Fruit fly (Drosophila melanogaster) whole organism, embryonic: ENCODE results near the gene Tmtc4.

Source experiments
- BEAF-32 ChIP-seq: fragments of 200-800 bp; sonication (Bioruptor generic); optimal IDR thresholded peaks from 3 replicates; lab custom pipeline; 2017; ENCODE audit warnings: missing biosample characterization, missing genetic modification characterization, mild to moderate bottlenecking, moderate library complexity, missing genetic modification reagents
- CG1024 ChIP-seq: fragments of 200-800 bp; sonication (Bioruptor generic); IDR thresholded peaks from 2 replicates; pipeline ENCODE4 v1.3.6; 2022; ENCODE audit warnings: missing biosample characterization, missing genetic modification characterization
- CG11456 ChIP-seq: fragments of 200-800 bp; sonication (Bioruptor generic); IDR thresholded peaks from 3 replicates; pipeline ENCODE4 v1.3.6; 2022; ENCODE audit warnings: missing biosample characterization, missing genetic modification characterization
- CG11504 ChIP-seq: fragments of 200-800 bp; sonication (Bioruptor generic); optimal IDR thresholded peaks from 3 replicates; lab custom pipeline; 2019; ENCODE audit warnings: missing biosample characterization, mild to moderate bottlenecking, missing genetic modification characterization, moderate library complexity
- CG12299 ChIP-seq: fragments of 200-800 bp; sonication (Bioruptor generic); optimal IDR thresholded peaks from 2 replicates; lab custom pipeline; 2018; ENCODE audit warnings: missing biosample characterization, mild to moderate bottlenecking, missing genetic modification characterization
- CG12391 ChIP-seq: fragments of 200-800 bp; sonication (Bioruptor generic); optimal IDR thresholded peaks from 3 replicates; lab custom pipeline; 2018; ENCODE audit warnings: missing biosample characterization, mild to moderate bottlenecking, missing genetic modification characterization, moderate library complexity
- CG13123 ChIP-seq: fragments of 200-800 bp; sonication (Bioruptor generic); optimal IDR thresholded peaks from 2 replicates; lab custom pipeline; 2016; ENCODE audit warnings: missing biosample characterization, missing genetic modification characterization
- CG15479 ChIP-seq: fragments of 200-800 bp; sonication (Bioruptor generic); optimal IDR thresholded peaks from 3 replicates; lab custom pipeline; 2019; ENCODE audit warnings: missing biosample characterization, mild to moderate bottlenecking, missing genetic modification characterization, moderate library complexity
- CG17186 ChIP-seq: fragments of 200-800 bp; sonication (Bioruptor generic); optimal IDR thresholded peaks from 3 replicates; lab custom pipeline; 2017; ENCODE audit warnings: missing biosample characterization, missing genetic modification reagents, missing genetic modification characterization
- CG17612 ChIP-seq: fragments of 200-800 bp; sonication (Bioruptor generic); IDR thresholded peaks from 2 replicates; pipeline ENCODE4 v1.3.6; 2022; ENCODE audit warnings: missing biosample characterization, missing genetic modification characterization
- CG18262 ChIP-seq: fragments of 200-800 bp; optimal IDR thresholded peaks from 3 replicates; lab custom pipeline; 2019; ENCODE audit warnings: missing biosample characterization, mild to moderate bottlenecking, missing genetic modification characterization, moderate library complexity
- CG2889 ChIP-seq: fragments of 200-800 bp; sonication (Bioruptor generic); IDR thresholded peaks from 3 replicates; pipeline ENCODE4 v1.3.6; 2022; ENCODE audit warnings: missing biosample characterization, missing genetic modification characterization
- CG33213 ChIP-seq: fragments of 200-800 bp; sonication (Bioruptor generic); optimal IDR thresholded peaks from 3 replicates; lab custom pipeline; 2016; ENCODE audit warnings: missing biosample characterization, missing genetic modification characterization
- CG33557 ChIP-seq: fragments of 200-800 bp; sonication (Bioruptor generic); optimal IDR thresholded peaks from 2 replicates; lab custom pipeline; 2019; ENCODE audit warnings: missing biosample characterization, mild to moderate bottlenecking, missing genetic modification characterization, moderate library complexity
- CG5245 ChIP-seq: fragments of 200-800 bp; sonication (Bioruptor generic); optimal IDR thresholded peaks from 3 replicates; lab custom pipeline; 2016; ENCODE audit warnings: missing biosample characterization, missing genetic modification characterization
- CG6175 ChIP-seq: fragments of 200-800 bp; sonication (Bioruptor generic); IDR thresholded peaks from 3 replicates; pipeline ENCODE4 v1.3.6; 2022; ENCODE audit warnings: missing biosample characterization, missing genetic modification characterization
- CG6813 ChIP-seq: fragments of 200-800 bp; sonication (Bioruptor generic); optimal IDR thresholded peaks from 2 replicates; lab custom pipeline; 2017; ENCODE audit warnings: missing biosample characterization, missing genetic modification characterization, mild to moderate bottlenecking, moderate library complexity, missing genetic modification reagents
- CG7745 ChIP-seq: fragments of 200-800 bp; sonication (Bioruptor generic); optimal IDR thresholded peaks from 2 replicates; lab custom pipeline; 2018; ENCODE audit warnings: missing biosample characterization, mild to moderate bottlenecking, missing genetic modification characterization, moderate library complexity
- CG7839 ChIP-seq: fragments of 200-800 bp; sonication (Bioruptor generic); optimal IDR thresholded peaks from 3 replicates; lab custom pipeline; 2018; ENCODE audit warnings: missing biosample characterization, mild to moderate bottlenecking, missing genetic modification characterization, moderate library complexity
- CG7987 ChIP-seq: fragments of 200-800 bp; sonication (Bioruptor generic); optimal IDR thresholded peaks from 2 replicates; lab custom pipeline; 2018; ENCODE audit warnings: missing biosample characterization, mild to moderate bottlenecking, missing genetic modification characterization, moderate library complexity
- CG9797 ChIP-seq: fragments of 200-800 bp; sonication (Bioruptor generic); optimal IDR thresholded peaks from 3 replicates; lab custom pipeline; 2018; ENCODE audit warnings: missing biosample characterization, mild to moderate bottlenecking, missing genetic modification characterization
- D ChIP-seq, 2 experiments: fragments of 200-800 bp in 1 of 2; fragments of >200 bp in 1 of 2; sonication (Bioruptor generic) in 1 of 2; optimal IDR thresholded peaks; 2 replicates in 1 of 2; 3 replicates in 1 of 2; lab custom pipeline; 2017; ENCODE audit warnings: mild to moderate bottlenecking in 1 of 2, missing biosample characterization in 1 of 2, missing genetic modification characterization in 1 of 2, missing genetic modification reagents in 1 of 2
- Dbx ChIP-seq: fragments of 200-800 bp; sonication (Bioruptor generic); IDR thresholded peaks from 3 replicates; pipeline ENCODE4 v1.3.6; 2022; ENCODE audit warnings: missing biosample characterization, missing genetic modification characterization
- Dip2 ChIP-seq: fragments of 200-800 bp; sonication (Bioruptor generic); IDR thresholded peaks from 2 replicates; pipeline ENCODE4 v1.3.6; 2022; ENCODE audit warnings: missing biosample characterization, missing genetic modification characterization
- HLHmδ ChIP-seq: fragments of 200-800 bp; sonication (Bioruptor generic); optimal IDR thresholded peaks from 2 replicates; lab custom pipeline; 2018; ENCODE audit warnings: missing biosample characterization, mild to moderate bottlenecking, missing genetic modification characterization, moderate library complexity
- Hr39 ChIP-seq: fragments of >200 bp; optimal IDR thresholded peaks from 2 replicates; lab custom pipeline; 2017
- Mad ChIP-seq: fragments of 200-800 bp; sonication (Bioruptor generic); optimal IDR thresholded peaks from 2 replicates; lab custom pipeline; 2016; ENCODE audit warnings: missing biosample characterization, missing genetic modification characterization
- Meics ChIP-seq: fragments of 200-800 bp; sonication (Bioruptor generic); optimal IDR thresholded peaks from 2 replicates; lab custom pipeline; 2017; ENCODE audit warnings: missing biosample characterization, mild to moderate bottlenecking, missing genetic modification characterization
- NK7.1 ChIP-seq: fragments of 200-800 bp; sonication (Bioruptor generic); optimal IDR thresholded peaks from 3 replicates; lab custom pipeline; 2016; ENCODE audit warnings: missing biosample characterization, missing genetic modification characterization
- Oli ChIP-seq: fragments of 200-800 bp; sonication (Bioruptor generic); optimal IDR thresholded peaks from 2 replicates; lab custom pipeline; 2018; ENCODE audit warnings: missing biosample characterization, mild to moderate bottlenecking, missing genetic modification characterization, moderate library complexity
- Poxn ChIP-seq: fragments of 200-800 bp; sonication (Bioruptor generic); IDR thresholded peaks from 2 replicates; pipeline ENCODE4 v1.3.6; 2022; ENCODE audit warnings: missing biosample characterization, missing genetic modification characterization
- Spps ChIP-seq: fragments of 200-800 bp; sonication (Bioruptor generic); optimal IDR thresholded peaks from 2 replicates; lab custom pipeline; 2018; ENCODE audit warnings: missing biosample characterization, mild to moderate bottlenecking, missing genetic modification characterization
- Taf1 ChIP-seq: fragments of 200-800 bp; sonication (Bioruptor generic); IDR thresholded peaks from 2 replicates; pipeline ENCODE4 v1.3.6; 2022; ENCODE audit warnings: missing biosample characterization, missing genetic modification characterization
- Xrp1 ChIP-seq: fragments of 200-800 bp; sonication (Bioruptor generic); IDR thresholded peaks from 2 replicates; pipeline ENCODE4 v1.3.6; 2022; ENCODE audit warnings: missing biosample characterization, missing genetic modification characterization
- ac ChIP-seq: fragments of 200-800 bp; sonication (Bioruptor generic); optimal IDR thresholded peaks from 3 replicates; lab custom pipeline; 2017; ENCODE audit warnings: missing biosample characterization, mild to moderate bottlenecking, missing genetic modification characterization
- ara ChIP-seq: fragments of 200-800 bp; sonication (Bioruptor generic); IDR thresholded peaks from 2 replicates; pipeline ENCODE4 v1.3.6; 2022; ENCODE audit warnings: missing biosample characterization, missing genetic modification characterization
- dimm ChIP-seq: fragments of 200-800 bp; sonication (Bioruptor generic); IDR thresholded peaks from 2 replicates; pipeline ENCODE4 v1.3.6; 2022; ENCODE audit warnings: missing biosample characterization, missing genetic modification characterization
- ems ChIP-seq: fragments of 200-800 bp; sonication (Bioruptor generic); optimal IDR thresholded peaks from 3 replicates; lab custom pipeline; 2016; ENCODE audit warnings: missing biosample characterization, missing genetic modification characterization
- exex ChIP-seq: fragments of 200-800 bp; sonication (Bioruptor generic); optimal IDR thresholded peaks from 4 replicates; lab custom pipeline; 2018; ENCODE audit warnings: missing biosample characterization, mild to moderate bottlenecking, missing genetic modification characterization, moderate library complexity
- gcm ChIP-seq: fragments of 200-800 bp; sonication (Bioruptor generic); optimal IDR thresholded peaks from 2 replicates; lab custom pipeline; 2019; ENCODE audit warnings: missing biosample characterization, mild to moderate bottlenecking, missing genetic modification characterization, moderate library complexity
- nerfin-1 ChIP-seq: fragments of 200-800 bp; sonication (Bioruptor generic); optimal IDR thresholded peaks from 3 replicates; lab custom pipeline; 2019; ENCODE audit warnings: missing biosample characterization, mild to moderate bottlenecking, missing genetic modification characterization, moderate library complexity
- oc ChIP-seq: fragments of 200-800 bp; sonication (Bioruptor generic); optimal IDR thresholded peaks from 2 replicates; lab custom pipeline; 2018; ENCODE audit warnings: missing biosample characterization, mild to moderate bottlenecking, missing genetic modification characterization, moderate library complexity
- org-1 ChIP-seq: fragments of 200-800 bp; sonication (Bioruptor generic); optimal IDR thresholded peaks from 2 replicates; lab custom pipeline; 2017; ENCODE audit warnings: missing biosample characterization, missing genetic modification characterization
- pho ChIP-seq: fragments of 200-800 bp; sonication (Bioruptor generic); optimal IDR thresholded peaks from 2 replicates; lab custom pipeline; 2016; ENCODE audit warnings: missing biosample characterization, missing genetic modification characterization
- pzg ChIP-seq: fragments of 200-800 bp; sonication (Bioruptor generic); optimal IDR thresholded peaks from 3 replicates; lab custom pipeline; 2018; ENCODE audit warnings: missing biosample characterization, mild to moderate bottlenecking, missing genetic modification characterization, moderate library complexity
- sc ChIP-seq, 3 experiments: fragments of >200 bp in 2 of 3; fragments of 200-800 bp in 1 of 3; sonication (Bioruptor generic) in 1 of 3; optimal IDR thresholded peaks; 2 replicates in 2 of 3; 3 replicates in 1 of 3; lab custom pipeline; 2017; ENCODE audit warnings: mild to moderate bottlenecking in 1 of 3, missing biosample characterization in 1 of 3, missing genetic modification characterization in 1 of 3, missing genetic modification reagents in 1 of 3
- scrt ChIP-seq: fragments of 200-800 bp; sonication (Bioruptor generic); optimal IDR thresholded peaks from 2 replicates; lab custom pipeline; 2018; ENCODE audit warnings: missing biosample characterization, mild to moderate bottlenecking, missing genetic modification characterization, moderate library complexity
- sens-2 ChIP-seq: fragments of 200-800 bp; sonication (Bioruptor generic); IDR thresholded peaks from 2 replicates; pipeline ENCODE4 v1.3.6; 2022; ENCODE audit warnings: missing biosample characterization, missing genetic modification characterization
- tap ChIP-seq: fragments of 200-800 bp; optimal IDR thresholded peaks from 3 replicates; lab custom pipeline; 2019; ENCODE audit warnings: missing biosample characterization, mild to moderate bottlenecking, missing genetic modification characterization, moderate library complexity
- tin ChIP-seq: fragments of 200-800 bp; sonication (Bioruptor generic); optimal IDR thresholded peaks from 3 replicates; lab custom pipeline; 2016; ENCODE audit warnings: missing biosample characterization, missing genetic modification characterization
- zfh2 ChIP-seq: fragments of 200-800 bp; sonication (Bioruptor generic); optimal IDR thresholded peaks from 2 replicates; lab custom pipeline; 2016; ENCODE audit warnings: missing biosample characterization, missing genetic modification characterization

Tmtc4 gene

DNA sequence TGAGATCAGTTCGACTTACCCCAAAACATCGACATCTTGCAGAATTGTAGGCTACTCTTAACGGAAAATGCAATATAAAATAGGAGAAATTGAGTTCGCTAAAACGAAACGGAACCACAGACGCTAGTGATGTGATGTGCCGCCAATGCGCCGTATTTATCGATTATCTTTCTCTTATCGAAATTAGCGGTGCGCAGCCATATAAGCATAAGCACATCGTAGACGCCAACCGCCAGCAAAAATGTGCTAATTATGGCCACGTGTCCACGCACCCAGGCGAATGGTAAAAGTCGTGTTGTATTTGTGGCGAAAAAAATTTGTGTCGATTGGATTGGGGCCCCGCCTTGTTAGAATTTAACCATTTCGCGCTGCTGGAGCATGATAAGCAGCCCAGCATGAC, 18.0 kb upstream of the Tmtc4 start, which contains the start of the genes Fkbp39 and Cyfip (continued):
- TF ChIP-seq CG11504 (tag; lab: Kevin White, UChicago), result no peak
- no peak for TF ChIP-seq Spps
- TF ChIP-seq sens-2 (GFP tag; lab: Robert Waterston, UW), result no peak
- no peak for TF ChIP-seq CG5245
- TF ChIP-seq org-1 (GFP tag; lab: Kevin White, UChicago), result no peak
- TF ChIP-seq scrt (GFP tag; lab: Kevin White, UChicago), result no peak
- peak; percentile 100 for TF ChIP-seq pzg
- TF ChIP-seq sc (optimal IDR thresholded peaks at IDR 0.05; lab: Kevin White, UChicago), result no peak
- no peak for TF ChIP-seq sc (GFP tag; optimal IDR thresholded peaks at IDR 0.05; lab: Kevin White, UChicago)
- TF ChIP-seq BEAF-32 (GFP tag; lab: Kevin White, UChicago), result peak; percentile 82
- no peak for TF ChIP-seq gcm
- TF ChIP-seq Mad (GFP tag; lab: Kevin White, UChicago), result no peak
- TF ChIP-seq CG1024 (GFP tag; lab: Robert Waterston, UW), result no peak
- no peak for TF ChIP-seq CG7839 (tag; lab: Kevin White, UChicago)
- TF ChIP-seq tap (tag; lab: Kevin White, UChicago), result no peak
- no peak for TF ChIP-seq CG2889 (GFP tag; lab: Robert Waterston, UW)
- no peak for TF ChIP-seq oc (tag; lab: Kevin White, UChicago)
- TF ChIP-seq NK7.1 (GFP tag; lab: Kevin White, UChicago), result no peak
- TF ChIP-seq ara, result no peak
- peak; percentile 53 for TF ChIP-seq ems (GFP tag; lab: Kevin White, UChicago)
- peak; percentile 98 for TF ChIP-seq CG17186 (GFP tag; lab: Kevin White, UChicago)
- peak; percentile 40 for TF ChIP-seq tin (GFP tag; lab: Kevin White, UChicago)
- TF ChIP-seq CG17612 (GFP tag; lab: Robert Waterston, UW), result no peak
- no peak for TF ChIP-seq Taf1 (GFP tag; lab: Robert Waterston, UW)
- TF ChIP-seq dimm (GFP tag; lab: Robert Waterston, UW), result no peak
- TF ChIP-seq CG12299, result no peak
- TF ChIP-seq HLHmδ (GFP tag; lab: Kevin White, UChicago), result peak; percentile 17
- TF ChIP-seq CG6813 (GFP tag; lab: Kevin White, UChicago), result no peak
- TF ChIP-seq zfh2 (GFP tag; lab: Kevin White, UChicago), result peak; percentile 76
- TF ChIP-seq Meics (GFP tag; lab: Kevin White, UChicago), result peak; percentile 36
- TF ChIP-seq CG15479 (GFP tag; lab: Kevin White, UChicago), result no peak
- TF ChIP-seq nerfin-1 (tag; lab: Kevin White, UChicago), result no peak
- TF ChIP-seq CG7745, result no peak
- peak; percentile 87 for TF ChIP-seq CG9797 (GFP tag; lab: Kevin White, UChicago)
- no peak for TF ChIP-seq Oli
- TF ChIP-seq CG33557 (GFP tag; lab: Kevin White, UChicago), result no peak
- no peak for TF ChIP-seq Hr39
- peak; percentile 57 for TF ChIP-seq D (optimal IDR thresholded peaks at IDR 0.05; lab: Kevin White, UChicago)
- no peak for TF ChIP-seq D (GFP tag; optimal IDR thresholded peaks at IDR 0.05; lab: Kevin White, UChicago)
- TF ChIP-seq CG13123 (GFP tag; lab: Kevin White, UChicago), result no peak
- 0 out of 2 replicates have a peak, but pooled peaks have one; percentile 27 for TF ChIP-seq Xrp1 (GFP tag; lab: Robert Waterston, UW)
- TF ChIP-seq CG33213 (GFP tag; lab: Kevin White, UChicago), result peak; percentile 70
- peak; percentile 62; the same call in 1 of the 3 replicates for TF ChIP-seq CG11456
- TF ChIP-seq CG6175, result no peak
- TF ChIP-seq pho, result peak; percentile 69
- peak; percentile 56 for TF ChIP-seq CG7987 (GFP tag; lab: Kevin White, UChicago)
- TF ChIP-seq ac, result no peak
- TF ChIP-seq CG12391 (tag; lab: Kevin White, UChicago), result peak; percentile 64
- no peak for TF ChIP-seq exex
- no peak for TF ChIP-seq CG18262
- no peak for TF ChIP-seq Poxn (GFP tag; lab: Robert Waterston, UW)
- no peak for TF ChIP-seq Dip2 (GFP tag; lab: Robert Waterston, UW)
- peak; percentile 80 for TF ChIP-seq Dbx (GFP tag; lab: Robert Waterston, UW)
